Worm (Caenorhabditis elegans): ENCODE measurements around the gene arrd-12.

DNA sequence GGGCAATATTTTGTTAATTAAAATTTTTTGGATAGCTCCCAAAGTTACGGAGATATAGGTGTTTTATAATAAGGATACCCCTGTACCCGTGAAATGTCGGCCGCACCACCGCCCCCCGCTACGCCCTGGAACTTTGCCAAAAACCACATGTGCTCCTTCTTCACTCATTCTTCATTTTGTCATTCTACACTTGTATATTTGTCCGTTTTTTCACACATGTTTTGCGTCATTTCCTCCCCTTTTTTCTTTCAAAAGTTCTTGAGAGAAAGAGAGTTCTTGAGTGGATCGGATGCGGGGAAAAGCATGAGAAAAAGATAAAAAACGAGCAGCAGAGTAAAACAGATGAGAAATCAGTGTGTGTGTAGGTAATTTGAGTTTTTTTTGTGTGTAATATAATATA lies 22.8 kb downstream of the arrd-12 start:
- TF ChIP-seq T22C8.4 (GFP tag; IDR thresholded peaks at IDR 0.05): no peak
- no peak for TF ChIP-seq cog-1 (tag; optimal IDR thresholded peaks at IDR 0.05)
- TF ChIP-seq flt-1 (GFP tag; IDR thresholded peaks at IDR 0.05): no peak
- TF ChIP-seq klf-2 (GFP tag; conservative IDR thresholded peaks at IDR 0.05): no peak
- TF ChIP-seq med-1 (GFP tag; optimal IDR thresholded peaks at IDR 0.05; ENCODE audit: insufficient read depth): no peak
- TF ChIP-seq ztf-29 (GFP tag; IDR thresholded peaks at IDR 0.05): no peak
- TF ChIP-seq ref-1 (GFP tag; conservative IDR thresholded peaks at IDR 0.05): no peak

Data from whole organism, midembryonic.